Fruit fly (Drosophila melanogaster): ENCODE results near the gene capu.

DNA sequence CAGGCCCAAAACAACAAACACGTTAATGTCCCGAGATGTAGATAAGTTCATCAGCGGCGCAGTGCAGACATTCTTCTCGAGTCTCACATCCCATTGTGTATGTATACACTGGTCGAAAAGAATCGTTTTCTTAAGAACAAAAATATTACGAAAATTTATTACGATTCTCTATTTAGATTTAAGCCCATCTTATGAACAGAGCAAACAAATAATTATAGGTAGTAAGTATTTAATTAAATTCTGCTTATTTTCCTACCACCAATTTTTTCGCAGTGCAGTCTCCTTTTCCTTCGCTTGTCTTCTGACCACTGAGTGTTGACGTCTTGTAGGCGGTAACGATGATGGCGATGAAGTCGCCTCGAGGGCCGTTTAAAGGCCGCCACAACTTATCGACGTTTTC, 41.3 kb downstream of the capu start:
- TF ChIP-seq dsx (GFP tag; optimal IDR thresholded peaks at IDR 0.05; ENCODE audit: poor library complexity, severe bottlenecking) (peak; percentile 70), Blimp-1 (GFP tag; optimal IDR thresholded peaks at IDR 0.05) (no peak), CG6276 (GFP tag; optimal IDR thresholded peaks at IDR 0.05) (no peak), Sox102F (GFP tag; optimal IDR thresholded peaks at IDR 0.05) (no peak), CG4318 (GFP tag; optimal IDR thresholded peaks at IDR 0.05) (no peak), svp (GFP tag) (peak; percentile 79), CG6854 (GFP tag; optimal IDR thresholded peaks at IDR 0.05) (peak; percentile 3), Ets96B (tag; optimal IDR thresholded peaks at IDR 0.05) (peak; percentile 59)
